Worm (Caenorhabditis elegans) whole organism, mixed stage, embryonic: ENCODE results near the gene B0303.14.

Experiments used
- M03D4.4 ChIP-seq: sonication (generic microtip); optimal IDR thresholded peaks from 2 replicates; lab custom pipeline; 2017; ENCODE audit warnings: mild to moderate bottlenecking, missing genetic modification characterization, missing compliant biosample characterization
- bed-3 ChIP-seq: fragments of 200-800 bp; sonication (Bioruptor generic); optimal IDR thresholded peaks from 3 replicates; lab custom pipeline; 2018; ENCODE audit warnings: mild to moderate bottlenecking, missing genetic modification characterization, moderate library complexity, missing compliant biosample characterization
- blmp-1 ChIP-seq: fragments of 150-350 bp; optimal IDR thresholded peaks from 2 replicates; lab custom pipeline; 2014; ENCODE audit warnings: missing biosample characterization, missing genetic modification characterization
- ceh-39 ChIP-seq: fragments of 150-350 bp; optimal IDR thresholded peaks from 2 replicates; lab custom pipeline; 2014; ENCODE audit warnings: missing biosample characterization, missing genetic modification characterization
- ceh-43 ChIP-seq: fragments of 200-800 bp; sonication (Bioruptor generic); optimal IDR thresholded peaks from 2 replicates; lab custom pipeline; 2018; ENCODE audit warnings: mild to moderate bottlenecking, missing genetic modification characterization, moderate library complexity, missing compliant biosample characterization
- ceh-83 ChIP-seq: fragments of 200-800 bp; sonication (Bioruptor generic); optimal IDR thresholded peaks from 2 replicates; lab custom pipeline; 2018; ENCODE audit warnings: mild to moderate bottlenecking, missing genetic modification characterization, missing compliant biosample characterization
- ces-1 ChIP-seq: fragments of 150-350 bp; optimal IDR thresholded peaks from 2 replicates; lab custom pipeline; 2014; ENCODE audit warnings: missing biosample characterization, missing genetic modification reagents, missing genetic modification characterization
- cnd-1 ChIP-seq: fragments of 200-800 bp; sonication (Bioruptor generic); optimal IDR thresholded peaks from 2 replicates; lab custom pipeline; 2018; ENCODE audit warnings: mild to moderate bottlenecking, missing genetic modification characterization, missing compliant biosample characterization
- drap-1 ChIP-seq: fragments of 200-800 bp; sonication (Bioruptor generic); optimal IDR thresholded peaks from 3 replicates; lab custom pipeline; 2018; ENCODE audit warnings: mild to moderate bottlenecking, missing genetic modification characterization, missing compliant biosample characterization
- elt-1 ChIP-seq: sonication (generic microtip); optimal IDR thresholded peaks from 2 replicates; lab custom pipeline; 2017; ENCODE audit warnings: missing genetic modification characterization, mild to moderate bottlenecking, missing compliant biosample characterization, antibody characterized with exemption, moderate library complexity, borderline replicate concordance; ENCODE audit not compliant: insufficient read depth
- elt-3 ChIP-seq: fragments of 150-350 bp; optimal IDR thresholded peaks from 2 replicates; lab custom pipeline; 2014; ENCODE audit warnings: missing biosample characterization, missing genetic modification characterization
- flh-1 ChIP-seq: fragments of 200-800 bp; sonication (Bioruptor generic); optimal IDR thresholded peaks from 2 replicates; lab custom pipeline; 2018; ENCODE audit warnings: mild to moderate bottlenecking, missing genetic modification characterization, moderate library complexity, missing compliant biosample characterization
- ham-2 ChIP-seq: fragments of 200-800 bp; sonication (Bioruptor generic); optimal IDR thresholded peaks from 2 replicates; lab custom pipeline; 2018; ENCODE audit warnings: mild to moderate bottlenecking, missing genetic modification characterization, missing compliant biosample characterization
- hlh-1 ChIP-seq: fragments of 150-350 bp; optimal IDR thresholded peaks from 2 replicates; lab custom pipeline; 2014; ENCODE audit warnings: missing biosample characterization, missing genetic modification reagents, missing genetic modification characterization
- lin-13 ChIP-seq: fragments of 150-350 bp; optimal IDR thresholded peaks from 2 replicates; lab custom pipeline; 2014; ENCODE audit warnings: missing biosample characterization, missing genetic modification characterization
- lin-32 ChIP-seq: fragments of 200-800 bp; sonication (Bioruptor generic); optimal IDR thresholded peaks from 2 replicates; lab custom pipeline; 2018; ENCODE audit warnings: mild to moderate bottlenecking, missing genetic modification characterization, missing compliant biosample characterization
- lsy-2 ChIP-seq: fragments of 150-350 bp; optimal IDR thresholded peaks from 2 replicates; lab custom pipeline; 2014; ENCODE audit warnings: missing biosample characterization, missing genetic modification characterization
- mab-5 ChIP-seq: fragments of 150-350 bp; optimal IDR thresholded peaks from 2 replicates; lab custom pipeline; 2014; ENCODE audit warnings: missing biosample characterization, missing genetic modification characterization
- mep-1 ChIP-seq: fragments of 150-350 bp; optimal IDR thresholded peaks from 2 replicates; lab custom pipeline; 2017; ENCODE audit warnings: missing biosample characterization, missing genetic modification reagents, missing genetic modification characterization, inconsistent platforms
- mls-2 ChIP-seq: sonication (generic microtip); optimal IDR thresholded peaks from 2 replicates; lab custom pipeline; 2016; ENCODE audit warnings: mild to moderate bottlenecking, missing genetic modification characterization, moderate library complexity, missing compliant biosample characterization
- nhr-12 ChIP-seq: fragments of 150-350 bp; optimal IDR thresholded peaks from 2 replicates; lab custom pipeline; 2014; ENCODE audit warnings: missing biosample characterization, missing genetic modification characterization
- nhr-2 ChIP-seq: fragments of 150-350 bp; optimal IDR thresholded peaks from 2 replicates; lab custom pipeline; 2014; ENCODE audit warnings: missing biosample characterization, missing genetic modification characterization
- nhr-237 ChIP-seq: fragments of 150-350 bp; optimal IDR thresholded peaks from 2 replicates; lab custom pipeline; 2014; ENCODE audit warnings: missing biosample characterization, missing genetic modification characterization
- nhr-28 ChIP-seq: fragments of 150-350 bp; optimal IDR thresholded peaks from 2 replicates; lab custom pipeline; 2014; ENCODE audit warnings: missing biosample characterization, missing genetic modification characterization
- nhr-76 ChIP-seq: sonication (generic microtip); optimal IDR thresholded peaks from 2 replicates; lab custom pipeline; 2017; ENCODE audit warnings: missing biosample characterization, missing genetic modification characterization
- pha-4 ChIP-seq: fragments of 150-350 bp; optimal IDR thresholded peaks from 2 replicates; lab custom pipeline; 2018; ENCODE audit warnings: missing biosample characterization, missing genetic modification reagents, missing genetic modification characterization
- sem-2 ChIP-seq: fragments of 200-800 bp; sonication (Bioruptor generic); optimal IDR thresholded peaks from 2 replicates; lab custom pipeline; 2018; ENCODE audit warnings: mild to moderate bottlenecking, missing genetic modification characterization, missing compliant biosample characterization
- snpc-4 ChIP-seq: fragments of 150-350 bp; optimal IDR thresholded peaks from 2 replicates; lab custom pipeline; 2014; ENCODE audit warnings: missing biosample characterization, missing genetic modification characterization
- sptf-1 ChIP-seq: sonication (generic microtip); optimal IDR thresholded peaks from 2 replicates; lab custom pipeline; 2017; ENCODE audit warnings: mild to moderate bottlenecking, missing genetic modification characterization, moderate library complexity, missing compliant biosample characterization
- tbx-8 ChIP-seq: fragments of 200-800 bp; sonication (Bioruptor generic); optimal IDR thresholded peaks from 2 replicates; lab custom pipeline; 2018; ENCODE audit warnings: mild to moderate bottlenecking, missing genetic modification characterization, moderate library complexity, missing compliant biosample characterization
- unc-120 ChIP-seq: sonication (generic microtip); optimal IDR thresholded peaks from 2 replicates; lab custom pipeline; 2017; ENCODE audit warnings: missing genetic modification characterization, missing compliant biosample characterization; ENCODE audit not compliant: poor library complexity, severe bottlenecking
- unc-39 ChIP-seq: fragments of 150-350 bp; optimal IDR thresholded peaks from 2 replicates; lab custom pipeline; 2014; ENCODE audit warnings: missing biosample characterization, missing genetic modification characterization
- unc-62 ChIP-seq: fragments of 150-350 bp; optimal IDR thresholded peaks from 2 replicates; lab custom pipeline; 2014; ENCODE audit warnings: missing biosample characterization, missing genetic modification reagents, missing genetic modification characterization
- zip-8 ChIP-seq: fragments of 150-350 bp; optimal IDR thresholded peaks from 2 replicates; lab custom pipeline; 2014; ENCODE audit warnings: missing biosample characterization, missing genetic modification characterization
- ztf-11 ChIP-seq: fragments of 150-350 bp; optimal IDR thresholded peaks from 2 replicates; lab custom pipeline; 2014; ENCODE audit warnings: missing biosample characterization, missing genetic modification characterization

B0303.14 gene

DNA sequence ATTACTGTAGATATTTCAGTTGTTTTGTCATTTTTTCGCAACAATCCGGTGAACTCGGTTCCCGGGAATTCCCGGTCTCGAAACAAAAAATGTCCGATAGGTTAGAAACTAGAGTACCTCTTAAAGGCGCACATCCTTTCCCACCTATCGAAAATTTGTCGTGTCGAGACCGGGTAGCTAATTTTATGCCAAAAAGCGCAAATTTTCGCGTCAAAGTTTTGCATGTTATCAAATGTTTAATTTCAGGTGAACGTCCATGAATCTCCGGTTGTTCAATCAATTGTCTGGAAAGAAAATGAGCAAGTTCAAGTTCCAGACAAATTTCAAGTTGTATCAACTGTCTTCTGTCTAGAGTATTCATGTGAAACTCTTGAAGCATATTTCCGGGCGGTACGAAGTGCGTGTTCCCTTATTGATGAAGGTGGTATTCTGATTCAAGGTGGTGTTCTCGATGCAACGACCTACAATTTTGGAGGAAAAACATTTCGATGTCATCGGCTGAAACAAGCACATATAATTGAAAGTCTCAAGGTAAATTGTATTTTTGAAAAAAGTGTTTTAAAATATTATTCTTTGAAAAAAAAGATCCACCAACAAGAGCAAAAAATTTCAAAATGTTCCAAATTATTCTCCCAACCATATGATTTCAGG is 30.3 kb downstream of the B0303.14 start:
- TF ChIP-seq unc-62 (GFP tag; lab: Kevin White, UChicago) (no peak), lin-32 (GFP tag; lab: Kevin White, UChicago) (no peak), pha-4 (no peak), cnd-1 (no peak), hlh-1 (no peak), unc-120 (tag; lab: Kevin White, UChicago) (no peak), M03D4.4 (tag; lab: Kevin White, UChicago) (no peak), nhr-2 (tag; lab: Kevin White, UChicago) (no peak), nhr-76 (tag; lab: Kevin White, UChicago) (no peak), bed-3 (GFP tag; lab: Kevin White, UChicago) (no peak), blmp-1 (tag; lab: Kevin White, UChicago) (no peak)

DNA sequence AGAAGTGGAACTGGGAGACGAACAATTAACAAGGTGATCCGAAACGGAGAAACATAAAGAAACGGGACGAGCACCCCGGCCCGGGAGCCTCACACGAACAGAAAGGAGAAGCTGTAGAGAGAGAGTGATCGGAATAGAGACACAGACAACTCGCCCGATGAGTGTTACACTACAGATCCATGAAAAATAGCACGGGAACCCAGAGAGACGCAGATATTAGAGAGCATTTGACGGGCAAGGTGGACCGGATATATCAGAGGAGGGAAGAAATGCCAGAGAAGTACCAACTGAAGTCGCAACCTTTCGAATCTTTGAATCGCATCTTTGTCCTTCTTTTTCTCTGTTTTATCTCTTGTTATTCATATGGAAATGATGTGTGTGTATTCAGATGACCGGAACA is 31.6 kb downstream of the B0303.14 start, which contains the start of gene anmt-1:
Gene anmt-1, plus strand, starts transcription at position 388 of the 400 bp plus-strand sequence.
- TF ChIP-seq mep-1 (no peak), hlh-1 (peak; percentile 61), nhr-237 (no peak), bed-3 (GFP tag; lab: Kevin White, UChicago) (no peak), unc-62 (GFP tag; lab: Kevin White, UChicago) (peak; percentile 42), unc-120 (tag; lab: Kevin White, UChicago) (peak; percentile 52), nhr-76 (tag; lab: Kevin White, UChicago) (no peak)

DNA sequence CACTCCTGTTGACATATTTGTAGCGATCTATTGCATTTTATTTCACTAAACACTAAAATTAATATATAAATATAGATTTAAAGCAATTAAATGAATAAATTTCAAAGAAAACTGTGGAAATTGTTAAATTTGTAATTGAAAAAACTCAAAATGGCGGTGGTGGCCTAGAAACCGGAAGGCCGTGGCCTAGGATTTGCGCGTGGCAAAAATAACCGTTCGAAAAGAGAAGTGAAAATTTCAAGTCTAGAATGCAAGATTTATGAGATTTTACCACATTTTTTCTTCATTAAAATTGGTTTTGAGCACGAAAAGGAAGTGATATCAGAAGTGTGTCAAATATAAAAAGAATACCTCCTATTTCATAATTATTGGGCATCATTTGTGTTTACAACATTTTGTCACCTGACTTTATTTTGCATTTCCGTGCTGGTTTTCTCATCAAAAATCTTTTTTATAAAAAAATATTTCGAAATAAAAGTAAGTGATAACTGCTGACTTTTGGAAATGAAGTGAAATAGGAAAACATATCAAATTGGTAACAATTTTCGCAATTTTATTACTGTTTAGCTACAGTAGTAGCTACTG is 32.2 kb downstream of the B0303.14 start, which contains the start of gene fli-1:
Gene fli-1, minus strand, starts transcription at position 58 of the 585 bp plus-strand sequence.
- TF ChIP-seq ceh-43 (GFP tag; lab: Kevin White, UChicago), result no peak
- peak; percentile 51 for TF ChIP-seq sptf-1 (tag; lab: Kevin White, UChicago)
- no peak for TF ChIP-seq pha-4

DNA sequence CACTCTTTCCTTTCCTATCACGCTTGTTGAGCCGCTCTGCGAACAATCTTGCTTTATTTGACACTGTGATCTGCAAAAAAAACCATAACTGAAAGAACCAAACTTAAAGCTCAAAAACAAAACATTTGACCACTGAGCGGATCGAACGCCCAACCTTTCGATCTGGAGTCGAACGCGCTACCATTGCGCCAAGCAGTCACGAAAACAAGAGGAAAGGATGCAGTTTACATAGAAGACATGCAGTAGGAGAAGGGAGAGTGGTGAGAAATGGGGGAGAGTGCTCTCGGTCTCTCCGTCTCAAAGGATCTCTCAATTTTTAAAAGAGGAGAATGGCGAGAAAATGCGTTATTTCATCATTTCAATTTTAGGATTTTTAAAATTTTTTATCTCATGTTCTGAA is 37.6 kb downstream of the B0303.14 start:
- TF ChIP-seq nhr-28 (tag; lab: Kevin White, UChicago), result peak; percentile 79
- no peak for TF ChIP-seq nhr-237
- peak; percentile 98 for TF ChIP-seq mls-2 (tag; lab: Kevin White, UChicago)
- TF ChIP-seq hlh-1, result peak; percentile 67
- TF ChIP-seq unc-62 (GFP tag; lab: Kevin White, UChicago), result peak; percentile 43
- peak; percentile 43 for TF ChIP-seq ceh-39 (tag; lab: Kevin White, UChicago)
- TF ChIP-seq nhr-12, result peak; percentile 22
- peak; percentile 90 for TF ChIP-seq unc-120 (tag; lab: Kevin White, UChicago)
- peak; percentile 94 for TF ChIP-seq sem-2
- TF ChIP-seq blmp-1 (tag; lab: Kevin White, UChicago), result peak; percentile 50
- TF ChIP-seq cnd-1, result peak; percentile 95
- TF ChIP-seq elt-1 (tag; lab: Kevin White, UChicago), result peak; percentile 61
- peak; percentile 91 for TF ChIP-seq bed-3 (GFP tag; lab: Kevin White, UChicago)
- peak; percentile 20 for TF ChIP-seq nhr-2 (tag; lab: Kevin White, UChicago)
- TF ChIP-seq ham-2, result peak; percentile 91
- peak; percentile 66 for TF ChIP-seq lsy-2 (tag; lab: Kevin White, UChicago)
- TF ChIP-seq drap-1 (GFP tag; lab: Kevin White, UChicago), result peak; percentile 98
- TF ChIP-seq lin-32 (GFP tag; lab: Kevin White, UChicago), result peak; percentile 95
- TF ChIP-seq ceh-43 (GFP tag; lab: Kevin White, UChicago), result peak; percentile 93
- TF ChIP-seq elt-3, result peak; percentile 63
- TF ChIP-seq ztf-11 (tag; lab: Kevin White, UChicago), result peak; percentile 61
- peak; percentile 97 for TF ChIP-seq ceh-83 (GFP tag; lab: Kevin White, UChicago)
- peak; percentile 96 for TF ChIP-seq M03D4.4 (tag; lab: Kevin White, UChicago)
- TF ChIP-seq flh-1 (GFP tag; lab: Kevin White, UChicago), result peak; percentile 87
- TF ChIP-seq lin-13, result peak; percentile 22
- peak; percentile 62 for TF ChIP-seq pha-4
- TF ChIP-seq unc-39, result peak; percentile 33
- TF ChIP-seq nhr-76 (tag; lab: Kevin White, UChicago), result no peak
- no peak for TF ChIP-seq zip-8 (tag; lab: Kevin White, UChicago)
- peak; percentile 98 for TF ChIP-seq sptf-1 (tag; lab: Kevin White, UChicago)
- peak; percentile 44 for TF ChIP-seq ces-1 (GFP tag; lab: Kevin White, UChicago)
- no peak for TF ChIP-seq snpc-4 (tag; lab: Kevin White, UChicago)
- TF ChIP-seq mep-1, result peak; percentile 60
- TF ChIP-seq mab-5, result no peak
- peak; percentile 89 for TF ChIP-seq tbx-8 (GFP tag; lab: Kevin White, UChicago)
